Fruit fly (Drosophila melanogaster) whole organism, embryonic: ENCODE measurements around the gene MtnF.

Source experiments
- Ada2b ChIP-seq: fragments of 200-800 bp; sonication (Bioruptor generic); IDR thresholded peaks from 2 replicates; pipeline ENCODE4 v1.3.6; 2022; ENCODE audit warnings: missing biosample characterization, missing genetic modification characterization
- Atf-2 ChIP-seq: fragments of 200-800 bp; sonication (Bioruptor generic); optimal IDR thresholded peaks from 2 replicates; lab custom pipeline; 2016; ENCODE audit warnings: missing biosample characterization, missing genetic modification characterization
- Bdp1 ChIP-seq: fragments of 200-800 bp; sonication (Bioruptor generic); optimal IDR thresholded peaks from 3 replicates; lab custom pipeline; 2016; ENCODE audit warnings: missing biosample characterization, missing genetic modification characterization
- CG10366 ChIP-seq: fragments of 200-800 bp; sonication (Bioruptor generic); IDR thresholded peaks from 2 replicates; pipeline ENCODE4 v1.3.6; 2022; ENCODE audit warnings: missing biosample characterization, missing genetic modification characterization
- CG10959 ChIP-seq: fragments of 200-800 bp; sonication (Bioruptor generic); IDR thresholded peaks from 2 replicates; pipeline ENCODE4 v1.3.6; 2022; ENCODE audit warnings: missing biosample characterization, missing genetic modification characterization
- CG11695 ChIP-seq: fragments of 200-800 bp; sonication (Bioruptor generic); IDR thresholded peaks from 3 replicates; pipeline ENCODE4 v1.3.6; 2022; ENCODE audit warnings: missing biosample characterization, missing genetic modification characterization
- CG12391 ChIP-seq: fragments of 200-800 bp; sonication (Bioruptor generic); optimal IDR thresholded peaks from 3 replicates; lab custom pipeline; 2018; ENCODE audit warnings: missing biosample characterization, mild to moderate bottlenecking, missing genetic modification characterization, moderate library complexity
- CG13287 ChIP-seq: fragments of 200-800 bp; sonication (Bioruptor generic); IDR thresholded peaks from 2 replicates; pipeline ENCODE4 v1.3.6; 2022; ENCODE audit warnings: missing biosample characterization, missing genetic modification characterization; ENCODE audit not compliant: partially characterized antibody
- CG14441 ChIP-seq: fragments of 200-800 bp; sonication (Bioruptor generic); IDR thresholded peaks from 2 replicates; pipeline ENCODE4 v1.3.6; 2022; ENCODE audit warnings: missing biosample characterization, missing genetic modification characterization
- CG15269 ChIP-seq: fragments of 200-800 bp; sonication (Bioruptor generic); optimal IDR thresholded peaks from 2 replicates; lab custom pipeline; 2018; ENCODE audit warnings: missing biosample characterization, mild to moderate bottlenecking, missing genetic modification characterization, moderate library complexity
- CG17359 ChIP-seq: fragments of 200-800 bp; sonication (Bioruptor generic); optimal IDR thresholded peaks from 3 replicates; lab custom pipeline; 2018; ENCODE audit warnings: missing biosample characterization, mild to moderate bottlenecking, missing genetic modification characterization, moderate library complexity
- CG18476 ChIP-seq: fragments of 200-800 bp; sonication (Bioruptor generic); optimal IDR thresholded peaks from 2 replicates; lab custom pipeline; 2016; ENCODE audit warnings: missing biosample characterization, mild to moderate bottlenecking, missing genetic modification characterization
- CG2199 ChIP-seq: fragments of 200-800 bp; sonication (Bioruptor generic); IDR thresholded peaks from 3 replicates; pipeline ENCODE4 v1.3.6; 2022; ENCODE audit warnings: missing biosample characterization, missing genetic modification characterization
- CG34422 ChIP-seq: fragments of 200-800 bp; sonication (Bioruptor generic); IDR thresholded peaks from 3 replicates; pipeline ENCODE4 v1.3.6; 2022; ENCODE audit warnings: missing biosample characterization, missing genetic modification characterization
- CG3847 ChIP-seq: fragments of 200-800 bp; sonication (Bioruptor generic); IDR thresholded peaks from 2 replicates; pipeline ENCODE4 v1.3.6; 2022; ENCODE audit warnings: missing biosample characterization, missing genetic modification characterization
- CG7928 ChIP-seq: fragments of 200-800 bp; sonication (Bioruptor generic); optimal IDR thresholded peaks from 2 replicates; lab custom pipeline; 2017; ENCODE audit warnings: missing biosample characterization, mild to moderate bottlenecking, missing genetic modification characterization
- CG8089 ChIP-seq: fragments of 200-800 bp; sonication (Bioruptor generic); optimal IDR thresholded peaks from 3 replicates; lab custom pipeline; 2016; ENCODE audit warnings: missing biosample characterization, missing genetic modification characterization
- CG9876 ChIP-seq: fragments of 200-800 bp; sonication (Bioruptor generic); optimal IDR thresholded peaks from 2 replicates; lab custom pipeline; 2016; ENCODE audit warnings: missing biosample characterization, missing genetic modification characterization
- CHES-1-like ChIP-seq: fragments of 200-800 bp; sonication (Bioruptor generic); optimal IDR thresholded peaks from 2 replicates; lab custom pipeline; 2016; ENCODE audit warnings: missing biosample characterization, missing genetic modification characterization
- D19B ChIP-seq: fragments of 200-800 bp; sonication (Bioruptor generic); optimal IDR thresholded peaks from 2 replicates; lab custom pipeline; 2017; ENCODE audit warnings: missing biosample characterization, mild to moderate bottlenecking, missing genetic modification characterization
- Dfd ChIP-seq, 2 experiments: fragments of >200 bp; optimal IDR thresholded peaks; 2 replicates each; lab custom pipeline; 2017; ENCODE audit warnings: missing biosample characterization in 2 of 2, missing genetic modification characterization in 2 of 2
- E2f1 ChIP-seq: fragments of 200-800 bp; sonication (Bioruptor generic); IDR thresholded peaks from 2 replicates; pipeline ENCODE4 v1.3.6; 2022; ENCODE audit warnings: missing biosample characterization, missing genetic modification characterization
- HHEX ChIP-seq: fragments of 200-800 bp; sonication (Bioruptor generic); optimal IDR thresholded peaks from 3 replicates; lab custom pipeline; 2017; ENCODE audit warnings: missing biosample characterization, mild to moderate bottlenecking, missing genetic modification characterization, missing genetic modification reagents
- Hsf ChIP-seq: fragments of 200-800 bp; sonication (Bioruptor generic); optimal IDR thresholded peaks from 3 replicates; lab custom pipeline; 2016; ENCODE audit warnings: missing biosample characterization, missing genetic modification characterization
- Med ChIP-seq: fragments of 200-800 bp; sonication (Bioruptor generic); peaks from one replicate; lab custom pipeline; 2016; ENCODE audit warnings: missing biosample characterization, missing genetic modification characterization, mild to moderate bottlenecking, inconsistent platforms, moderate library complexity
- Nf-YB ChIP-seq: fragments of 200-800 bp; sonication (Bioruptor generic); optimal IDR thresholded peaks from 3 replicates; lab custom pipeline; 2019; ENCODE audit warnings: missing biosample characterization, mild to moderate bottlenecking, missing genetic modification characterization, moderate library complexity
- NfI ChIP-seq: fragments of 200-800 bp; sonication (Bioruptor generic); optimal IDR thresholded peaks from 3 replicates; lab custom pipeline; 2018; ENCODE audit warnings: missing biosample characterization, mild to moderate bottlenecking, missing genetic modification characterization, moderate library complexity
- Poxn ChIP-seq: fragments of 200-800 bp; sonication (Bioruptor generic); IDR thresholded peaks from 2 replicates; pipeline ENCODE4 v1.3.6; 2022; ENCODE audit warnings: missing biosample characterization, missing genetic modification characterization
- Six4 ChIP-seq: fragments of 200-800 bp; sonication (Bioruptor generic); optimal IDR thresholded peaks from 2 replicates; lab custom pipeline; 2016; ENCODE audit warnings: missing biosample characterization, missing genetic modification characterization
- bowl ChIP-seq: fragments of 200-800 bp; sonication (Bioruptor generic); IDR thresholded peaks from 2 replicates; pipeline ENCODE4 v1.3.6; 2022; ENCODE audit warnings: missing biosample characterization, missing genetic modification characterization
- cas ChIP-seq: fragments of 200-800 bp; sonication (Bioruptor generic); IDR thresholded peaks from 2 replicates; pipeline ENCODE4 v1.3.6; 2022; ENCODE audit warnings: missing biosample characterization, missing genetic modification characterization
- caup ChIP-seq: fragments of 200-800 bp; sonication (Bioruptor generic); optimal IDR thresholded peaks from 3 replicates; lab custom pipeline; 2017; ENCODE audit warnings: missing biosample characterization, mild to moderate bottlenecking, missing genetic modification characterization, moderate library complexity; ENCODE audit not compliant: severe bottlenecking
- dysf ChIP-seq: fragments of 200-800 bp; sonication (Bioruptor generic); IDR thresholded peaks from 3 replicates; pipeline ENCODE4 v1.3.6; 2022; ENCODE audit warnings: missing biosample characterization, missing genetic modification characterization
- fd3F ChIP-seq: fragments of 200-800 bp; sonication (Bioruptor generic); optimal IDR thresholded peaks from 2 replicates; lab custom pipeline; 2018; ENCODE audit warnings: missing biosample characterization, mild to moderate bottlenecking, missing genetic modification characterization, moderate library complexity
- fru ChIP-seq: fragments of >200 bp; optimal IDR thresholded peaks from 2 replicates; lab custom pipeline; 2017
- her ChIP-seq: fragments of 200-800 bp; sonication (Bioruptor generic); optimal IDR thresholded peaks from 2 replicates; lab custom pipeline; 2016; ENCODE audit warnings: missing biosample characterization, missing genetic modification characterization
- hkb ChIP-seq, 2 experiments: fragments of 200-800 bp in 1 of 2; fragments of >200 bp in 1 of 2; sonication (Bioruptor generic) in 1 of 2; IDR thresholded peaks in 1 of 2; optimal IDR thresholded peaks in 1 of 2; 2 replicates each; pipeline versions ENCODE4 v1.3.6 to Lab custom; 2017 to 2022; ENCODE audit warnings: missing biosample characterization in 1 of 2, missing genetic modification characterization in 1 of 2
- ind ChIP-seq: fragments of 200-800 bp; sonication (Bioruptor generic); optimal IDR thresholded peaks from 3 replicates; lab custom pipeline; 2016; ENCODE audit warnings: missing biosample characterization, missing genetic modification characterization
- lab ChIP-seq: fragments of 200-800 bp; sonication (Bioruptor generic); optimal IDR thresholded peaks from 3 replicates; lab custom pipeline; 2017; ENCODE audit warnings: missing biosample characterization, missing genetic modification characterization, mild to moderate bottlenecking, moderate library complexity, missing genetic modification reagents
- oc ChIP-seq: fragments of 200-800 bp; sonication (Bioruptor generic); optimal IDR thresholded peaks from 2 replicates; lab custom pipeline; 2018; ENCODE audit warnings: missing biosample characterization, mild to moderate bottlenecking, missing genetic modification characterization, moderate library complexity
- pho ChIP-seq: fragments of 200-800 bp; sonication (Bioruptor generic); optimal IDR thresholded peaks from 2 replicates; lab custom pipeline; 2016; ENCODE audit warnings: missing biosample characterization, missing genetic modification characterization
- ro ChIP-seq: fragments of 200-800 bp; sonication (Bioruptor generic); IDR thresholded peaks from 2 replicates; pipeline ENCODE4 v1.3.6; 2022; ENCODE audit warnings: missing biosample characterization, missing genetic modification characterization
- schlank ChIP-seq: fragments of 200-800 bp; sonication (Bioruptor generic); optimal IDR thresholded peaks from 2 replicates; lab custom pipeline; 2018; ENCODE audit warnings: missing biosample characterization, mild to moderate bottlenecking, missing genetic modification characterization
- scrt ChIP-seq: fragments of 200-800 bp; sonication (Bioruptor generic); optimal IDR thresholded peaks from 2 replicates; lab custom pipeline; 2018; ENCODE audit warnings: missing biosample characterization, mild to moderate bottlenecking, missing genetic modification characterization, moderate library complexity
- seq ChIP-seq: fragments of 200-800 bp; sonication (Bioruptor generic); IDR thresholded peaks from 2 replicates; pipeline ENCODE4 v1.3.6; 2022; ENCODE audit warnings: missing biosample characterization, missing genetic modification characterization
- sob ChIP-seq: fragments of 200-800 bp; sonication (Bioruptor generic); IDR thresholded peaks from 2 replicates; pipeline ENCODE4 v1.3.6; 2022; ENCODE audit warnings: missing biosample characterization, missing genetic modification characterization
- stc ChIP-seq: fragments of 200-800 bp; sonication (Bioruptor generic); IDR thresholded peaks from 2 replicates; pipeline ENCODE4 v1.3.6; 2022; ENCODE audit warnings: missing biosample characterization, missing genetic modification characterization
- tgo ChIP-seq: fragments of 200-800 bp; sonication (Bioruptor generic); IDR thresholded peaks from 3 replicates; pipeline ENCODE4 v1.3.6; 2022; ENCODE audit warnings: missing biosample characterization, missing genetic modification characterization
- unpg ChIP-seq: fragments of 200-800 bp; sonication (Bioruptor generic); optimal IDR thresholded peaks from 3 replicates; lab custom pipeline; 2018; ENCODE audit warnings: missing biosample characterization, mild to moderate bottlenecking, missing genetic modification characterization, moderate library complexity
- zfh2 ChIP-seq: fragments of 200-800 bp; sonication (Bioruptor generic); optimal IDR thresholded peaks from 2 replicates; lab custom pipeline; 2016; ENCODE audit warnings: missing biosample characterization, missing genetic modification characterization

Gene MtnF

DNA sequence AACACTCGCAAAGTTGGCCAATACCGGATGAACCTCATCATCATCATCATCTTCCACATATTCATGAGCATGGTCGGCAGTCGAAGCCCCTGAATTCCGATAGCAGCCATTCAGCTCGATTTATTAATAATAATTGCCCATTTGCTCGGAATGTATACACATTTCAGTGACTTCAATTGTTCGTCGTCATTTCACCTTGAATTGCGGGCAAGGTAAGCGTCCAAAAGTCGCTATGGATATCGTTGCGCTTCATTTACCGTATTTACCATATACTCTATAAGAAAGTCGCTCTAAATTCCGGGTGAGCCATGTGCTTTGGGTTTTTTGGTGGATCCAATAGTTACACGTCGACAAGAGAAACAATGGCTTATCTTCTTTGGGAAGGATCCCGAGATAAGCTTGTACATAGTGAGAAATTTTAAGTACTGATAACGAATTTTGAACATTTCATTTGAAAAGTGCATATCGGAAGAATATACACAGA, 8.9 kb downstream of the MtnF start (continued):
- TF ChIP-seq CG12391 (peak; percentile 45), CG14441 (GFP tag; lab: Robert Waterston, UW) (peak; percentile 59), pho (peak; percentile 18), Six4 (GFP tag; lab: Kevin White, UChicago) (peak; percentile 6), caup (GFP tag; lab: Kevin White, UChicago) (peak; percentile 0), her (GFP tag; lab: Kevin White, UChicago) (peak; percentile 9), fru (no peak), CHES-1-like (GFP tag; lab: Kevin White, UChicago) (peak; percentile 9), Med (GFP tag; lab: Kevin White, UChicago) (peak; percentile 82), ro (GFP tag; lab: Robert Waterston, UW) (no peak), CG11695 (0 out of 3 replicates have a peak, but pooled peaks have one; percentile 57), schlank (no peak), Nf-YB (no peak), CG13287 (GFP tag; lab: Robert Waterston, UW) (no peak), Atf-2 (GFP tag; lab: Kevin White, UChicago) (peak; percentile 36), stc (GFP tag; lab: Robert Waterston, UW) (peak; percentile 39; the same call in 1 of the 2 replicates), NfI (GFP tag; lab: Kevin White, UChicago) (peak; percentile 32), HHEX (GFP tag; lab: Kevin White, UChicago) (peak; percentile 50), tgo (GFP tag; lab: Robert Waterston, UW) (0 out of 3 replicates have a peak, but pooled peaks have one; percentile 31), hkb (optimal IDR thresholded peaks at IDR 0.05; lab: Kevin White, UChicago) (no peak), hkb (GFP tag; IDR thresholded peaks at IDR 0.05; lab: Robert Waterston, UW) (peak; percentile 33; the same call in 1 of the 2 replicates), CG7928 (no peak), unpg (peak; percentile 37), Bdp1 (GFP tag; lab: Kevin White, UChicago) (peak; percentile 3), Hsf (GFP tag; lab: Kevin White, UChicago) (peak; percentile 39), CG8089 (GFP tag; lab: Kevin White, UChicago) (peak; percentile 14), scrt (no peak), CG34422 (GFP tag; lab: Robert Waterston, UW) (no peak), CG10366 (peak; percentile 22; the same call in 1 of the 2 replicates), zfh2 (GFP tag; lab: Kevin White, UChicago) (peak; percentile 46), fd3F (GFP tag; lab: Kevin White, UChicago) (peak; percentile 37), Ada2b (GFP tag; lab: Robert Waterston, UW) (peak; percentile 38; the same call in 1 of the 2 replicates), CG9876 (GFP tag; lab: Kevin White, UChicago) (no peak), seq (GFP tag; lab: Robert Waterston, UW) (peak; percentile 52; the same call in 1 of the 2 replicates), oc (tag; lab: Kevin White, UChicago) (no peak), Poxn (GFP tag; lab: Robert Waterston, UW) (no peak), CG17359 (tag; lab: Kevin White, UChicago) (peak; percentile 50), E2f1 (GFP tag; lab: Robert Waterston, UW) (peak; percentile 34; the same call in 1 of the 2 replicates), D19B (peak; percentile 10), lab (GFP tag; lab: Kevin White, UChicago) (peak; percentile 61), CG3847 (peak; percentile 26; the same call in 1 of the 2 replicates), CG10959 (GFP tag; lab: Robert Waterston, UW) (no peak), CG18476 (no peak), CG2199 (0 out of 3 replicates have a peak, but pooled peaks have one; percentile 48), cas (GFP tag; lab: Robert Waterston, UW) (no peak), CG15269 (tag; lab: Kevin White, UChicago) (peak; percentile 68), dysf (GFP tag; lab: Robert Waterston, UW) (peak; percentile 47; the same call in 1 of the 3 replicates), bowl (GFP tag; lab: Robert Waterston, UW) (0 out of 2 replicates have a peak, but pooled peaks have one; percentile 19), ind (GFP tag; lab: Kevin White, UChicago) (peak; percentile 40), Dfd (GFP tag; optimal IDR thresholded peaks at IDR 0.05; lab: Kevin White, UChicago) (no peak), sob (0 out of 2 replicates have a peak, but pooled peaks have one; percentile 8)
